Fruit fly (Drosophila melanogaster): ENCODE measurements around the gene AOX1.

DNA sequence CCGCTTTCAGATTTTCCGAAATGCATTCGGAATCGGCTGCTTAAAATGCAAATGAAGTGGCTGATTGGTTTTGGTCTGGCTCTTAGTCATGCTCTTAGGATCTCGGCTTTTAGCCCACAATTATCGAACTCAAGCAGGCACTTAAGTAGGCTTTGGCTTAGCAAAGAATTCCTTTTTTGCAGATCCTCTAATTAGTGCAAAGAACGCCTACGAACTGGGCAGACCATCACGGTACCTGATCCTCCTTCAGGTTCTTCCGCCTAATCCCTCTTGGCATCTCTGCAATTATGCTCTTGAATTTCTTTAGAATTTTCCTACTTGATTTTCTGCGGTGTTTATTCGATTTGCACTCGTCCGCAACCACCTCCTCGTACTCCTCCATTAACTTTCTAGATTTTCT lies 46.4 kb upstream of the AOX1 start:
- TF ChIP-seq GATAd (GFP tag; optimal IDR thresholded peaks at IDR 0.05), result no peak
- TF ChIP-seq Myc (optimal IDR thresholded peaks at IDR 0.05), result no peak
- no peak for TF ChIP-seq psq (GFP tag; optimal IDR thresholded peaks at IDR 0.05)
- TF ChIP-seq N (GFP tag; optimal IDR thresholded peaks at IDR 0.05), result no peak
- TF ChIP-seq HLH106 (tag; optimal IDR thresholded peaks at IDR 0.05), result no peak
- TF ChIP-seq dl (GFP tag; optimal IDR thresholded peaks at IDR 0.05; ENCODE audit: insufficient read depth in 1 of 2, partially characterized antibody in 2 of 2), result no peak
- no peak for TF ChIP-seq ey (GFP tag; optimal IDR thresholded peaks at IDR 0.05)
- no peak for TF ChIP-seq Abd-B (GFP tag; optimal IDR thresholded peaks at IDR 0.05)
- TF ChIP-seq OdsH (GFP tag; optimal IDR thresholded peaks at IDR 0.05), result no peak

All from whole organism, wandering third instar larva.